Fruit fly (Drosophila melanogaster) whole organism, embryonic: ENCODE results near the gene Osi20.

ENCODE experiments used
- CG10654 ChIP-seq: fragments of 200-800 bp; sonication (Bioruptor generic); optimal IDR thresholded peaks from 2 replicates; lab custom pipeline; 2016; ENCODE audit warnings: missing biosample characterization, missing genetic modification characterization
- CG14710 ChIP-seq: fragments of 200-800 bp; sonication (Bioruptor generic); optimal IDR thresholded peaks from 3 replicates; lab custom pipeline; 2019; ENCODE audit warnings: missing biosample characterization, mild to moderate bottlenecking, missing genetic modification characterization, moderate library complexity
- CG1529 ChIP-seq: fragments of 200-800 bp; sonication (Bioruptor generic); optimal IDR thresholded peaks from 3 replicates; lab custom pipeline; 2018; ENCODE audit warnings: missing biosample characterization, missing genetic modification characterization
- CG15479 ChIP-seq: fragments of 200-800 bp; sonication (Bioruptor generic); optimal IDR thresholded peaks from 3 replicates; lab custom pipeline; 2019; ENCODE audit warnings: missing biosample characterization, mild to moderate bottlenecking, missing genetic modification characterization, moderate library complexity
- CG15601 ChIP-seq: fragments of 200-800 bp; sonication (Bioruptor generic); optimal IDR thresholded peaks from 3 replicates; lab custom pipeline; 2019; ENCODE audit warnings: missing biosample characterization, mild to moderate bottlenecking, missing genetic modification characterization, moderate library complexity
- CG17359 ChIP-seq: fragments of 200-800 bp; sonication (Bioruptor generic); optimal IDR thresholded peaks from 3 replicates; lab custom pipeline; 2018; ENCODE audit warnings: missing biosample characterization, mild to moderate bottlenecking, missing genetic modification characterization, moderate library complexity
- CG17568 ChIP-seq: fragments of 200-800 bp; sonication (Bioruptor generic); optimal IDR thresholded peaks from 2 replicates; lab custom pipeline; 2018; ENCODE audit warnings: missing biosample characterization, mild to moderate bottlenecking, missing genetic modification characterization, moderate library complexity
- CG18619 ChIP-seq: fragments of 200-800 bp; sonication (Bioruptor generic); optimal IDR thresholded peaks from 3 replicates; lab custom pipeline; 2017; ENCODE audit warnings: missing biosample characterization, mild to moderate bottlenecking, missing genetic modification characterization
- CG2875 ChIP-seq: fragments of 200-800 bp; sonication (Bioruptor generic); optimal IDR thresholded peaks from 2 replicates; lab custom pipeline; 2017; ENCODE audit warnings: missing biosample characterization, mild to moderate bottlenecking, missing genetic modification characterization, missing genetic modification reagents
- CG2889 ChIP-seq: fragments of 200-800 bp; sonication (Bioruptor generic); IDR thresholded peaks from 3 replicates; pipeline ENCODE4 v1.3.6; 2022; ENCODE audit warnings: missing biosample characterization, missing genetic modification characterization
- CG30020 ChIP-seq: fragments of 200-800 bp; optimal IDR thresholded peaks from 2 replicates; lab custom pipeline; 2019; ENCODE audit warnings: missing biosample characterization, mild to moderate bottlenecking, missing genetic modification characterization, moderate library complexity
- CG32767 ChIP-seq: fragments of 200-800 bp; sonication (Bioruptor generic); IDR thresholded peaks from 2 replicates; pipeline ENCODE4 v1.3.6; 2022; ENCODE audit warnings: missing biosample characterization, missing genetic modification characterization
- CG3407 ChIP-seq: fragments of 200-800 bp; sonication (Bioruptor generic); optimal IDR thresholded peaks from 2 replicates; lab custom pipeline; 2018; ENCODE audit warnings: missing biosample characterization, mild to moderate bottlenecking, missing genetic modification characterization
- CG43689 ChIP-seq: fragments of 200-800 bp; sonication (Bioruptor generic); IDR thresholded peaks from 2 replicates; pipeline ENCODE4 v1.3.6; 2022; ENCODE audit warnings: missing biosample characterization, missing genetic modification characterization
- CG4404 ChIP-seq: fragments of 200-800 bp; sonication (Bioruptor generic); IDR thresholded peaks from 2 replicates; pipeline ENCODE4 v1.3.6; 2022; ENCODE audit warnings: missing biosample characterization, missing genetic modification characterization
- CG4854 ChIP-seq: fragments of 200-800 bp; sonication (Bioruptor generic); optimal IDR thresholded peaks from 2 replicates; lab custom pipeline; 2016; ENCODE audit warnings: missing biosample characterization, missing genetic modification characterization, inconsistent platforms
- CG7987 ChIP-seq: fragments of 200-800 bp; sonication (Bioruptor generic); optimal IDR thresholded peaks from 2 replicates; lab custom pipeline; 2018; ENCODE audit warnings: missing biosample characterization, mild to moderate bottlenecking, missing genetic modification characterization, moderate library complexity
- CG8089 ChIP-seq: fragments of 200-800 bp; sonication (Bioruptor generic); optimal IDR thresholded peaks from 3 replicates; lab custom pipeline; 2016; ENCODE audit warnings: missing biosample characterization, missing genetic modification characterization
- CG8944 ChIP-seq: fragments of 200-800 bp; sonication (Bioruptor generic); optimal IDR thresholded peaks from 3 replicates; lab custom pipeline; 2016; ENCODE audit warnings: missing biosample characterization, missing genetic modification characterization
- CG9876 ChIP-seq: fragments of 200-800 bp; sonication (Bioruptor generic); optimal IDR thresholded peaks from 2 replicates; lab custom pipeline; 2016; ENCODE audit warnings: missing biosample characterization, missing genetic modification characterization
- CG9932 ChIP-seq: fragments of 200-800 bp; sonication (Bioruptor generic); IDR thresholded peaks from 2 replicates; pipeline ENCODE4 v1.3.6; 2022; ENCODE audit warnings: missing biosample characterization, missing genetic modification characterization
- Dp ChIP-seq: fragments of 200-800 bp; sonication (Bioruptor generic); optimal IDR thresholded peaks from 2 replicates; lab custom pipeline; 2018; ENCODE audit warnings: missing biosample characterization, mild to moderate bottlenecking, missing genetic modification characterization, moderate library complexity
- Dref ChIP-seq: fragments of 200-800 bp; sonication (Bioruptor generic); IDR thresholded peaks from 2 replicates; pipeline ENCODE4 v1.3.6; 2022; ENCODE audit warnings: missing biosample characterization, missing genetic modification characterization
- Ets97D ChIP-seq: fragments of 200-800 bp; sonication (Bioruptor generic); optimal IDR thresholded peaks from 3 replicates; lab custom pipeline; 2016; ENCODE audit warnings: missing biosample characterization, missing genetic modification characterization
- Fer3 ChIP-seq: fragments of 200-800 bp; sonication (Bioruptor generic); optimal IDR thresholded peaks from 2 replicates; lab custom pipeline; 2018; ENCODE audit warnings: missing biosample characterization, mild to moderate bottlenecking, missing genetic modification characterization, moderate library complexity
- Hmx ChIP-seq: fragments of 200-800 bp; sonication (Bioruptor generic); optimal IDR thresholded peaks from 2 replicates; lab custom pipeline; 2016; ENCODE audit warnings: missing biosample characterization, missing genetic modification characterization
- Nf-YC ChIP-seq: fragments of 200-800 bp; optimal IDR thresholded peaks from 3 replicates; lab custom pipeline; 2019; ENCODE audit warnings: missing biosample characterization, mild to moderate bottlenecking, missing genetic modification characterization, moderate library complexity
- Side ChIP-seq: fragments of 200-800 bp; sonication (Bioruptor generic); optimal IDR thresholded peaks from 2 replicates; lab custom pipeline; 2016; ENCODE audit warnings: missing biosample characterization, missing genetic modification characterization
- Sin3A ChIP-seq: fragments of >200 bp; optimal IDR thresholded peaks from 2 replicates; lab custom pipeline; 2018
- YL-1 ChIP-seq: fragments of 200-800 bp; sonication (Bioruptor generic); optimal IDR thresholded peaks from 3 replicates; lab custom pipeline; 2017; ENCODE audit warnings: missing biosample characterization, mild to moderate bottlenecking, missing genetic modification characterization
- abd-A ChIP-seq: fragments of 200-800 bp; sonication (Bioruptor generic); optimal IDR thresholded peaks from 3 replicates; lab custom pipeline; 2019; ENCODE audit warnings: missing biosample characterization, mild to moderate bottlenecking, missing genetic modification characterization, moderate library complexity
- br ChIP-seq: fragments of >200 bp; optimal IDR thresholded peaks from 2 replicates; lab custom pipeline; 2017
- ems ChIP-seq: fragments of 200-800 bp; sonication (Bioruptor generic); optimal IDR thresholded peaks from 3 replicates; lab custom pipeline; 2016; ENCODE audit warnings: missing biosample characterization, missing genetic modification characterization
- esg ChIP-seq: fragments of 200-800 bp; sonication (Bioruptor generic); conservative IDR thresholded peaks from 2 replicates; pipeline ENCODE4 v1.3.6; 2022; ENCODE audit warnings: missing biosample characterization, missing genetic modification characterization
- ewg ChIP-seq: fragments of 200-800 bp; sonication (Bioruptor generic); optimal IDR thresholded peaks from 3 replicates; lab custom pipeline; 2017; ENCODE audit warnings: mild to moderate bottlenecking, missing biosample characterization, missing genetic modification reagents, missing genetic modification characterization
- fd102C ChIP-seq: fragments of 200-800 bp; sonication (Bioruptor generic); optimal IDR thresholded peaks from 2 replicates; lab custom pipeline; 2018; ENCODE audit warnings: missing biosample characterization, mild to moderate bottlenecking, missing genetic modification characterization, moderate library complexity
- gsb-n ChIP-seq: fragments of 200-800 bp; sonication (Bioruptor generic); optimal IDR thresholded peaks from 3 replicates; lab custom pipeline; 2018; ENCODE audit warnings: missing biosample characterization, mild to moderate bottlenecking, missing genetic modification characterization
- lbe ChIP-seq: fragments of 200-800 bp; sonication (Bioruptor generic); optimal IDR thresholded peaks from 2 replicates; lab custom pipeline; 2016; ENCODE audit warnings: missing biosample characterization, mild to moderate bottlenecking, missing genetic modification characterization
- luna ChIP-seq: fragments of 200-800 bp; sonication (Bioruptor generic); optimal IDR thresholded peaks from 2 replicates; lab custom pipeline; 2016; ENCODE audit warnings: missing biosample characterization, missing genetic modification characterization
- mirr ChIP-seq: fragments of 200-800 bp; sonication (Bioruptor generic); optimal IDR thresholded peaks from 3 replicates; lab custom pipeline; 2018; ENCODE audit warnings: missing biosample characterization, mild to moderate bottlenecking, missing genetic modification characterization
- pfk ChIP-seq: fragments of 200-800 bp; sonication (Bioruptor generic); optimal IDR thresholded peaks from 2 replicates; lab custom pipeline; 2018; ENCODE audit warnings: missing biosample characterization, mild to moderate bottlenecking, missing genetic modification characterization, moderate library complexity
- pnt ChIP-seq: fragments of 200-800 bp; sonication (Bioruptor generic); optimal IDR thresholded peaks from 3 replicates; lab custom pipeline; 2016; ENCODE audit warnings: missing biosample characterization, missing genetic modification characterization
- prd ChIP-seq, 3 experiments: fragments of >200 bp in 2 of 3; fragments of 200-800 bp in 1 of 3; sonication (Bioruptor generic) in 1 of 3; optimal IDR thresholded peaks in 2 of 3; IDR thresholded peaks in 1 of 3; 2 replicates in 2 of 3; 3 replicates in 1 of 3; pipeline versions ENCODE4 v1.3.6 to Lab custom; 2017 to 2022; ENCODE audit warnings: missing biosample characterization in 1 of 3, missing genetic modification characterization in 1 of 3
- ranshi ChIP-seq: fragments of 200-800 bp; sonication (Bioruptor generic); IDR thresholded peaks from 2 replicates; pipeline ENCODE4 v1.3.6; 2022; ENCODE audit warnings: missing biosample characterization, missing genetic modification characterization
- rib ChIP-seq: fragments of 200-800 bp; sonication (Bioruptor generic); IDR thresholded peaks from 2 replicates; pipeline ENCODE4 v1.3.6; 2022; ENCODE audit warnings: missing biosample characterization, missing genetic modification characterization
- scrt ChIP-seq: fragments of 200-800 bp; sonication (Bioruptor generic); optimal IDR thresholded peaks from 2 replicates; lab custom pipeline; 2018; ENCODE audit warnings: missing biosample characterization, mild to moderate bottlenecking, missing genetic modification characterization, moderate library complexity
- sens-2 ChIP-seq: fragments of 200-800 bp; sonication (Bioruptor generic); IDR thresholded peaks from 2 replicates; pipeline ENCODE4 v1.3.6; 2022; ENCODE audit warnings: missing biosample characterization, missing genetic modification characterization
- slp2 ChIP-seq: fragments of 200-800 bp; sonication (Bioruptor generic); optimal IDR thresholded peaks from 2 replicates; lab custom pipeline; 2016; ENCODE audit warnings: missing biosample characterization, missing genetic modification characterization
- trem ChIP-seq: fragments of 200-800 bp; optimal IDR thresholded peaks from 3 replicates; lab custom pipeline; 2019; ENCODE audit warnings: missing biosample characterization, mild to moderate bottlenecking, missing genetic modification characterization, moderate library complexity
- trh ChIP-seq: fragments of 200-800 bp; sonication (Bioruptor generic); optimal IDR thresholded peaks from 2 replicates; lab custom pipeline; 2016; ENCODE audit warnings: missing biosample characterization, missing genetic modification characterization
- unc-4 ChIP-seq: fragments of 200-800 bp; sonication (Bioruptor generic); IDR thresholded peaks from 2 replicates; pipeline ENCODE4 v1.3.6; 2022; ENCODE audit warnings: missing biosample characterization, missing genetic modification characterization; ENCODE audit not compliant: partially characterized antibody
- vvl ChIP-seq: fragments of 200-800 bp; sonication (Bioruptor generic); IDR thresholded peaks from 2 replicates; pipeline ENCODE4 v1.3.6; 2022; ENCODE audit warnings: missing biosample characterization, missing genetic modification characterization

Osi20 gene

dm6 chr3R:6368100-6368499 is 28.2 kb downstream of the Osi20 start, which contains the start of gene CG42724 (continued):
- TF ChIP-seq ewg: no peak
- TF ChIP-seq Hmx (GFP tag; lab: Kevin White, UChicago): no peak
- peak; percentile 29; the same call in 1 of the 2 replicates for TF ChIP-seq unc-4 (GFP tag; lab: Robert Waterston, UW)
- peak; percentile 75 for TF ChIP-seq CG9876 (GFP tag; lab: Kevin White, UChicago)
- TF ChIP-seq luna (GFP tag; lab: Kevin White, UChicago): peak; percentile 72
- peak; percentile 77 for TF ChIP-seq Side
- TF ChIP-seq abd-A (tag; lab: Kevin White, UChicago): no peak
- peak; percentile 83 for TF ChIP-seq Sin3A (lab: Kevin White, UChicago)
- no peak for TF ChIP-seq lbe (GFP tag; lab: Kevin White, UChicago)
- no peak for TF ChIP-seq CG17359 (tag; lab: Kevin White, UChicago)
- TF ChIP-seq CG3407 (GFP tag; lab: Kevin White, UChicago): no peak
- no peak for TF ChIP-seq scrt (GFP tag; lab: Kevin White, UChicago)
- TF ChIP-seq pfk: no peak
- TF ChIP-seq br (lab: Kevin White, UChicago): no peak
- TF ChIP-seq ranshi (GFP tag; lab: Robert Waterston, UW): peak; percentile 72
- TF ChIP-seq gsb-n (tag; lab: Kevin White, UChicago): peak; percentile 6
- TF ChIP-seq CG4854 (GFP tag; lab: Kevin White, UChicago): peak; percentile 50
- no peak for TF ChIP-seq CG43689 (GFP tag; lab: Robert Waterston, UW)
- TF ChIP-seq CG7987 (GFP tag; lab: Kevin White, UChicago): no peak
- TF ChIP-seq CG14710 (tag; lab: Kevin White, UChicago): no peak
- TF ChIP-seq CG2889 (GFP tag; lab: Robert Waterston, UW): 0 out of 3 replicates have a peak, but pooled peaks have one; percentile 50
- no peak for TF ChIP-seq sens-2 (GFP tag; lab: Robert Waterston, UW)
- TF ChIP-seq trh (GFP tag; lab: Kevin White, UChicago): peak; percentile 26
- no peak for TF ChIP-seq CG18619 (GFP tag; lab: Kevin White, UChicago)
- TF ChIP-seq Nf-YC: no peak
- TF ChIP-seq Dp: peak; percentile 24
- no peak for TF ChIP-seq CG32767 (GFP tag; lab: Robert Waterston, UW)
- TF ChIP-seq ems (GFP tag; lab: Kevin White, UChicago): peak; percentile 79
- no peak; the same call in 1 of the 2 replicates for TF ChIP-seq vvl
- TF ChIP-seq CG8944: peak; percentile 68
- TF ChIP-seq mirr (GFP tag; lab: Kevin White, UChicago): no peak
- TF ChIP-seq slp2 (GFP tag; lab: Kevin White, UChicago): peak; percentile 39
- TF ChIP-seq trem: peak; percentile 71
- peak; percentile 76 for TF ChIP-seq CG9932 (GFP tag; lab: Robert Waterston, UW)
- TF ChIP-seq pnt (GFP tag; lab: Kevin White, UChicago): peak; percentile 70
- no peak for TF ChIP-seq fd102C (GFP tag; lab: Kevin White, UChicago)
- TF ChIP-seq esg (GFP tag; lab: Robert Waterston, UW): peak; percentile 46
- no peak for TF ChIP-seq CG10654 (GFP tag; lab: Kevin White, UChicago)
- no peak for TF ChIP-seq CG17568 (GFP tag; lab: Kevin White, UChicago)
- TF ChIP-seq CG15479 (GFP tag; lab: Kevin White, UChicago): peak; percentile 37
- TF ChIP-seq CG2875: no peak
- peak; percentile 79 for TF ChIP-seq Dref (GFP tag; lab: Robert Waterston, UW)
- TF ChIP-seq rib: no peak
- TF ChIP-seq Ets97D (GFP tag; lab: Kevin White, UChicago): peak; percentile 80
- peak; percentile 46 for TF ChIP-seq CG8089 (GFP tag; lab: Kevin White, UChicago)
- peak; percentile 64 for TF ChIP-seq YL-1 (GFP tag; lab: Kevin White, UChicago)
- no peak for TF ChIP-seq Fer3
- no peak for TF ChIP-seq prd (optimal IDR thresholded peaks at IDR 0.05; lab: Kevin White, UChicago)
- TF ChIP-seq prd (GFP tag; IDR thresholded peaks at IDR 0.05; lab: Robert Waterston, UW): peak; percentile 78
- TF ChIP-seq CG1529 (GFP tag; lab: Kevin White, UChicago): no peak
- no peak for TF ChIP-seq CG15601 (tag; lab: Kevin White, UChicago)
- TF ChIP-seq CG30020 (tag; lab: Kevin White, UChicago): peak; percentile 44
- no peak for TF ChIP-seq CG4404 (GFP tag; lab: Robert Waterston, UW)
